Fruit fly (Drosophila melanogaster) whole organism, prepupa: ENCODE results near the gene CG9522.

Experiments
- Blimp-1 ChIP-seq: fragments of 200-800 bp; sonication (Bioruptor generic); optimal IDR thresholded peaks from 3 replicates; lab custom pipeline; 2017; ENCODE audit warnings: missing biosample characterization, missing genetic modification characterization, mild to moderate bottlenecking, moderate library complexity, missing genetic modification reagents
- CG10631 ChIP-seq: fragments of 200-800 bp; sonication (Bioruptor generic); optimal IDR thresholded peaks from 2 replicates; lab custom pipeline; 2016; ENCODE audit warnings: missing biosample characterization, missing genetic modification characterization
- CG10669 ChIP-seq: fragments of 200-800 bp; sonication (Bioruptor generic); optimal IDR thresholded peaks from 3 replicates; lab custom pipeline; 2018; ENCODE audit warnings: missing biosample characterization, mild to moderate bottlenecking, missing genetic modification characterization, moderate library complexity
- CG11294 ChIP-seq: fragments of 200-800 bp; sonication (Bioruptor generic); IDR thresholded peaks from 2 replicates; pipeline ENCODE4 v1.3.6; 2022; ENCODE audit warnings: missing biosample characterization, missing genetic modification characterization
- CG11762 ChIP-seq: fragments of 200-800 bp; sonication (Bioruptor generic); optimal IDR thresholded peaks from 3 replicates; lab custom pipeline; 2016; ENCODE audit warnings: missing biosample characterization, missing genetic modification characterization; ENCODE audit not compliant: insufficient read depth
- CG11902 ChIP-seq: fragments of 200-800 bp; sonication (Bioruptor generic); optimal IDR thresholded peaks from 3 replicates; lab custom pipeline; 2016; ENCODE audit warnings: missing biosample characterization, missing genetic modification characterization
- CG15336 ChIP-seq: fragments of 200-800 bp; sonication (Bioruptor generic); IDR thresholded peaks from 2 replicates; pipeline ENCODE4 v1.3.6; 2022; ENCODE audit warnings: missing biosample characterization, missing genetic modification characterization
- CG1621 ChIP-seq: fragments of 200-800 bp; sonication (Bioruptor generic); optimal IDR thresholded peaks from 3 replicates; lab custom pipeline; 2018; ENCODE audit warnings: missing biosample characterization, mild to moderate bottlenecking, missing genetic modification characterization
- CG16779 ChIP-seq: fragments of 200-800 bp; sonication (Bioruptor generic); optimal IDR thresholded peaks from 3 replicates; lab custom pipeline; 2017; ENCODE audit warnings: missing biosample characterization, mild to moderate bottlenecking, missing genetic modification characterization
- CG31627 ChIP-seq: fragments of 200-800 bp; sonication (Bioruptor generic); optimal IDR thresholded peaks from 3 replicates; lab custom pipeline; 2016; ENCODE audit warnings: missing biosample characterization, missing genetic modification characterization
- CG32006 ChIP-seq: fragments of 200-800 bp; sonication (Bioruptor generic); optimal IDR thresholded peaks from 3 replicates; lab custom pipeline; 2017; ENCODE audit warnings: missing biosample characterization, mild to moderate bottlenecking, missing genetic modification characterization
- CG3919 ChIP-seq: fragments of 200-800 bp; sonication (Bioruptor generic); optimal IDR thresholded peaks from 3 replicates; lab custom pipeline; 2016; ENCODE audit warnings: missing biosample characterization, missing genetic modification characterization
- CG4318 ChIP-seq: fragments of 200-800 bp; sonication (Bioruptor generic); optimal IDR thresholded peaks from 3 replicates; lab custom pipeline; 2017; ENCODE audit warnings: missing biosample characterization, mild to moderate bottlenecking, missing genetic modification characterization
- CG6163 ChIP-seq: fragments of 200-800 bp; sonication (Bioruptor generic); IDR thresholded peaks from 3 replicates; pipeline ENCODE4 v1.3.6; 2022; ENCODE audit warnings: missing biosample characterization, missing genetic modification characterization
- CG6276 ChIP-seq: fragments of 200-800 bp; sonication (Bioruptor generic); optimal IDR thresholded peaks from 2 replicates; lab custom pipeline; 2017; ENCODE audit warnings: missing biosample characterization, mild to moderate bottlenecking, missing genetic modification characterization
- CG6792 ChIP-seq: fragments of 200-800 bp; sonication (Bioruptor generic); optimal IDR thresholded peaks from 3 replicates; lab custom pipeline; 2016; ENCODE audit warnings: missing biosample characterization, missing genetic modification characterization
- CG6808 ChIP-seq: fragments of 200-800 bp; sonication (Bioruptor generic); optimal IDR thresholded peaks from 3 replicates; lab custom pipeline; 2017; ENCODE audit warnings: missing biosample characterization, missing genetic modification characterization, mild to moderate bottlenecking, moderate library complexity, missing genetic modification reagents
- CG6854 ChIP-seq: fragments of 200-800 bp; sonication (Bioruptor generic); optimal IDR thresholded peaks from 2 replicates; lab custom pipeline; 2017; ENCODE audit warnings: missing biosample characterization, mild to moderate bottlenecking, missing genetic modification characterization
- CG7368 ChIP-seq: fragments of 200-800 bp; sonication (Bioruptor generic); optimal IDR thresholded peaks from 3 replicates; lab custom pipeline; 2016; ENCODE audit warnings: missing biosample characterization, missing genetic modification characterization
- CG8119 ChIP-seq: fragments of 200-800 bp; sonication (Bioruptor generic); IDR thresholded peaks from 3 replicates; pipeline ENCODE4 v1.3.6; 2022; ENCODE audit warnings: missing biosample characterization, missing genetic modification characterization
- CG8319 ChIP-seq: fragments of 200-800 bp; sonication (Bioruptor generic); optimal IDR thresholded peaks from 3 replicates; lab custom pipeline; 2016; ENCODE audit warnings: missing biosample characterization, missing genetic modification characterization
- CG8632 ChIP-seq: fragments of 200-800 bp; sonication (Bioruptor generic); optimal IDR thresholded peaks from 3 replicates; lab custom pipeline; 2016; ENCODE audit warnings: missing biosample characterization, missing genetic modification characterization
- CG9139 ChIP-seq: fragments of 200-800 bp; sonication (Bioruptor generic); optimal IDR thresholded peaks from 3 replicates; lab custom pipeline; 2017; ENCODE audit warnings: missing biosample characterization, mild to moderate bottlenecking, missing genetic modification characterization
- Eip75B ChIP-seq: fragments of 200-800 bp; sonication (Bioruptor generic); optimal IDR thresholded peaks from 3 replicates; lab custom pipeline; 2016; ENCODE audit warnings: missing biosample characterization, missing genetic modification characterization
- Eip78C ChIP-seq: fragments of 200-800 bp; sonication (Bioruptor generic); peaks from one replicate; lab custom pipeline; 2016; ENCODE audit warnings: missing biosample characterization, missing genetic modification characterization
- Eip93F ChIP-seq: fragments of 200-800 bp; sonication (Bioruptor generic); optimal IDR thresholded peaks from 2 replicates; lab custom pipeline; 2016; ENCODE audit warnings: missing biosample characterization, mild to moderate bottlenecking, missing genetic modification characterization
- Ets21C ChIP-seq: fragments of 200-800 bp; sonication (Bioruptor generic); optimal IDR thresholded peaks from 3 replicates; lab custom pipeline; 2016; ENCODE audit warnings: missing biosample characterization, missing genetic modification characterization
- Ets96B ChIP-seq: fragments of 200-800 bp; optimal IDR thresholded peaks from 2 replicates; lab custom pipeline; 2019; ENCODE audit warnings: missing biosample characterization, mild to moderate bottlenecking, missing genetic modification characterization, moderate library complexity
- Gug ChIP-seq: fragments of 200-800 bp; sonication (Bioruptor generic); IDR thresholded peaks from 2 replicates; pipeline ENCODE4 v1.3.6; 2022; ENCODE audit warnings: missing biosample characterization, missing genetic modification characterization
- Hr39 ChIP-seq: fragments of 200-800 bp; sonication (Bioruptor generic); optimal IDR thresholded peaks from 2 replicates; lab custom pipeline; 2016; ENCODE audit warnings: missing biosample characterization, missing genetic modification characterization
- Hr4 ChIP-seq: fragments of 200-800 bp; sonication (Bioruptor generic); optimal IDR thresholded peaks from 3 replicates; lab custom pipeline; 2016; ENCODE audit warnings: missing biosample characterization, missing genetic modification characterization
- Lpt ChIP-seq: fragments of 200-800 bp; sonication (Bioruptor generic); optimal IDR thresholded peaks from 3 replicates; lab custom pipeline; 2016; ENCODE audit warnings: missing biosample characterization, missing genetic modification characterization
- Met ChIP-seq: fragments of 200-800 bp; sonication (Bioruptor generic); optimal IDR thresholded peaks from 3 replicates; lab custom pipeline; 2016; ENCODE audit warnings: missing biosample characterization, missing genetic modification characterization
- OdsH ChIP-seq: fragments of 200-800 bp; sonication (Bioruptor generic); optimal IDR thresholded peaks from 3 replicates; lab custom pipeline; 2016; ENCODE audit warnings: missing biosample characterization, missing genetic modification characterization
- Smox ChIP-seq: fragments of 200-800 bp; sonication (Bioruptor generic); optimal IDR thresholded peaks from 3 replicates; lab custom pipeline; 2016; ENCODE audit warnings: missing biosample characterization, missing genetic modification characterization
- Sox102F ChIP-seq: fragments of 200-800 bp; sonication (Bioruptor generic); optimal IDR thresholded peaks from 2 replicates; lab custom pipeline; 2016; ENCODE audit warnings: missing biosample characterization, mild to moderate bottlenecking, missing genetic modification characterization
- Sox14 ChIP-seq: fragments of 200-800 bp; sonication (Bioruptor generic); optimal IDR thresholded peaks from 3 replicates; lab custom pipeline; 2016; ENCODE audit warnings: missing biosample characterization, missing genetic modification characterization
- Sox15 ChIP-seq: fragments of 200-800 bp; sonication (Bioruptor generic); optimal IDR thresholded peaks from 3 replicates; lab custom pipeline; 2016; ENCODE audit warnings: missing biosample characterization, missing genetic modification characterization
- achi ChIP-seq: fragments of 200-800 bp; sonication (Bioruptor generic); optimal IDR thresholded peaks from 3 replicates; lab custom pipeline; 2016; ENCODE audit warnings: missing biosample characterization, missing genetic modification characterization
- cyc ChIP-seq: fragments of 200-800 bp; sonication (Bioruptor generic); optimal IDR thresholded peaks from 3 replicates; lab custom pipeline; 2016; ENCODE audit warnings: missing biosample characterization, missing genetic modification characterization
- dac ChIP-seq: fragments of 200-800 bp; sonication (Bioruptor generic); optimal IDR thresholded peaks from 2 replicates; lab custom pipeline; 2017; ENCODE audit warnings: missing biosample characterization, mild to moderate bottlenecking, missing genetic modification characterization
- dsx ChIP-seq: fragments of 200-800 bp; optimal IDR thresholded peaks from 3 replicates; lab custom pipeline; 2019; ENCODE audit warnings: missing biosample characterization, mild to moderate bottlenecking, missing genetic modification characterization, moderate library complexity; ENCODE audit not compliant: poor library complexity, severe bottlenecking
- fd59A ChIP-seq: fragments of 200-800 bp; sonication (Bioruptor generic); optimal IDR thresholded peaks from 2 replicates; lab custom pipeline; 2017; ENCODE audit warnings: missing biosample characterization, mild to moderate bottlenecking, missing genetic modification characterization, missing genetic modification reagents
- fd85E ChIP-seq: fragments of 200-800 bp; sonication (Bioruptor generic); optimal IDR thresholded peaks from 3 replicates; lab custom pipeline; 2016; ENCODE audit warnings: missing biosample characterization, missing genetic modification characterization
- fkh ChIP-seq: fragments of 200-800 bp; sonication (Bioruptor generic); optimal IDR thresholded peaks from 3 replicates; lab custom pipeline; 2017; ENCODE audit warnings: missing biosample characterization, mild to moderate bottlenecking, missing genetic modification characterization, moderate library complexity
- lz ChIP-seq: fragments of 200-800 bp; sonication (Bioruptor generic); optimal IDR thresholded peaks from 3 replicates; lab custom pipeline; 2016; ENCODE audit warnings: missing biosample characterization, missing genetic modification characterization
- net ChIP-seq: fragments of 200-800 bp; sonication (Bioruptor generic); optimal IDR thresholded peaks from 3 replicates; lab custom pipeline; 2016; ENCODE audit warnings: missing biosample characterization, missing genetic modification characterization
- pdm3 ChIP-seq: fragments of 200-800 bp; sonication (Bioruptor generic); optimal IDR thresholded peaks from 3 replicates; lab custom pipeline; 2016; ENCODE audit warnings: missing biosample characterization, missing genetic modification characterization
- spab ChIP-seq: fragments of 200-800 bp; sonication (Bioruptor generic); optimal IDR thresholded peaks from 2 replicates; lab custom pipeline; 2017; ENCODE audit warnings: missing biosample characterization, mild to moderate bottlenecking, missing genetic modification characterization, missing genetic modification reagents
- ss ChIP-seq, 2 experiments: fragments of 200-800 bp; sonication (Bioruptor generic); optimal IDR thresholded peaks; 2 replicates in 1 of 2; 3 replicates in 1 of 2; lab custom pipeline; 2017 to 2018; ENCODE audit warnings: mild to moderate bottlenecking in 2 of 2, missing biosample characterization in 2 of 2, missing genetic modification characterization in 2 of 2, moderate library complexity in 1 of 2
- topi ChIP-seq: fragments of 200-800 bp; sonication (Bioruptor generic); optimal IDR thresholded peaks from 3 replicates; lab custom pipeline; 2016; ENCODE audit warnings: missing biosample characterization, missing genetic modification characterization
- vri ChIP-seq: fragments of 200-800 bp; sonication (Bioruptor generic); optimal IDR thresholded peaks from 3 replicates; lab custom pipeline; 2016; ENCODE audit warnings: missing biosample characterization, mild to moderate bottlenecking, missing genetic modification characterization

CG9522 gene

dm6 chrX:14825922-14826617, 22.5 kb downstream of the CG9522 start, which contains the start of gene rut:
Gene rut, minus strand, starts transcription at chrX:14826073.
- peak; percentile 16 for TF ChIP-seq Eip75B (GFP tag; lab: Kevin White, UChicago)
- no peak for TF ChIP-seq OdsH (GFP tag; lab: Kevin White, UChicago)
- peak; percentile 69 for TF ChIP-seq CG6163
- TF ChIP-seq Sox15 (GFP tag; lab: Kevin White, UChicago): no peak
- no peak for TF ChIP-seq Met (GFP tag; lab: Kevin White, UChicago)
- TF ChIP-seq achi: no peak
- TF ChIP-seq CG11294 (GFP tag; lab: Robert Waterston, UW): no peak
- TF ChIP-seq CG6854 (GFP tag; lab: Kevin White, UChicago): peak; percentile 5
- TF ChIP-seq Blimp-1 (GFP tag; lab: Kevin White, UChicago): no peak
- TF ChIP-seq dac: no peak
- TF ChIP-seq Sox14 (GFP tag; lab: Kevin White, UChicago): no peak
- TF ChIP-seq net (GFP tag; lab: Kevin White, UChicago): peak; percentile 10
- TF ChIP-seq CG7368 (GFP tag; lab: Kevin White, UChicago): peak; percentile 0
- TF ChIP-seq Ets21C: no peak
- TF ChIP-seq lz (GFP tag; lab: Kevin White, UChicago): peak; percentile 14
- no peak for TF ChIP-seq Sox102F
- no peak for TF ChIP-seq CG4318
- TF ChIP-seq Hr39 (GFP tag; lab: Kevin White, UChicago): no peak
- no peak for TF ChIP-seq spab (GFP tag; lab: Kevin White, UChicago)
- no peak for TF ChIP-seq CG10669
- no peak for TF ChIP-seq pdm3 (GFP tag; lab: Kevin White, UChicago)
- TF ChIP-seq CG11902 (GFP tag; lab: Kevin White, UChicago): no peak
- no peak for TF ChIP-seq CG6792 (GFP tag; lab: Kevin White, UChicago)
- peak in 1 of 2 experiments; percentile 7 for TF ChIP-seq ss (GFP tag; optimal IDR thresholded peaks at IDR 0.05; lab: Kevin White, UChicago)
- TF ChIP-seq cyc (GFP tag; lab: Kevin White, UChicago): no peak
- no peak for TF ChIP-seq Eip93F
- TF ChIP-seq CG16779 (tag; lab: Kevin White, UChicago): no peak
- no peak for TF ChIP-seq CG9139 (GFP tag; lab: Kevin White, UChicago)
- no peak for TF ChIP-seq CG8632 (GFP tag; lab: Kevin White, UChicago)
- TF ChIP-seq CG15336 (GFP tag; lab: Robert Waterston, UW): no peak
- TF ChIP-seq CG6808 (GFP tag; lab: Kevin White, UChicago): no peak
- no peak for TF ChIP-seq CG1621 (tag; lab: Kevin White, UChicago)
- TF ChIP-seq fd59A (GFP tag; lab: Kevin White, UChicago): no peak
- no peak for TF ChIP-seq CG10631 (GFP tag; lab: Kevin White, UChicago)
- peak; percentile 2 for TF ChIP-seq vri
- TF ChIP-seq Hr4 (GFP tag; lab: Kevin White, UChicago): no peak
- no peak for TF ChIP-seq Smox (GFP tag; lab: Kevin White, UChicago)
- TF ChIP-seq Eip78C (GFP tag; lab: Kevin White, UChicago): peak; percentile 47
- no peak for TF ChIP-seq CG11762 (GFP tag; lab: Kevin White, UChicago)
- no peak for TF ChIP-seq fd85E (GFP tag; lab: Kevin White, UChicago)
- TF ChIP-seq CG31627 (GFP tag; lab: Kevin White, UChicago): peak; percentile 18
- no peak for TF ChIP-seq dsx (GFP tag; lab: Kevin White, UChicago)
- no peak for TF ChIP-seq Ets96B (tag; lab: Kevin White, UChicago)
- TF ChIP-seq CG8119 (GFP tag; lab: Robert Waterston, UW): no peak
- no peak for TF ChIP-seq CG6276
- no peak for TF ChIP-seq topi (GFP tag; lab: Kevin White, UChicago)
- no peak for TF ChIP-seq Gug (GFP tag; lab: Robert Waterston, UW)
- TF ChIP-seq Lpt (GFP tag; lab: Kevin White, UChicago): no peak
- peak; percentile 36 for TF ChIP-seq CG3919 (GFP tag; lab: Kevin White, UChicago)
- TF ChIP-seq fkh (GFP tag; lab: Kevin White, UChicago): peak; percentile 35
- no peak for TF ChIP-seq CG8319 (GFP tag; lab: Kevin White, UChicago)
- TF ChIP-seq CG32006 (GFP tag; lab: Kevin White, UChicago): no peak
